Worm (Caenorhabditis elegans) whole organism, L3 larva: Measurements from ENCODE around the gene R01H2.7.

Source experiments
- fos-1 ChIP-seq: fragments of 150-350 bp; optimal IDR thresholded peaks from 2 replicates; lab custom pipeline; 2014; ENCODE audit warnings: missing biosample characterization, missing genetic modification characterization
- jun-1 ChIP-seq: fragments of 150-350 bp; optimal IDR thresholded peaks from 2 replicates; lab custom pipeline; 2014; ENCODE audit warnings: missing biosample characterization, missing genetic modification reagents, missing genetic modification characterization
- mdl-1 ChIP-seq: fragments of 150-350 bp; optimal IDR thresholded peaks from 2 replicates; lab custom pipeline; 2014; ENCODE audit warnings: missing biosample characterization, missing genetic modification characterization
- nhr-237 ChIP-seq: fragments of 150-350 bp; optimal IDR thresholded peaks from 2 replicates; lab custom pipeline; 2014; ENCODE audit warnings: missing biosample characterization, missing genetic modification characterization
- nhr-67 ChIP-seq: fragments of 150-350 bp; optimal IDR thresholded peaks from 2 replicates; lab custom pipeline; 2014; ENCODE audit warnings: missing biosample characterization, missing genetic modification characterization
- nhr-76 ChIP-seq: fragments of 150-350 bp; sonication (generic microtip); optimal IDR thresholded peaks from 5 replicates; lab custom pipeline; 2014; ENCODE audit warnings: missing biosample characterization, missing genetic modification characterization
- snpc-4 ChIP-seq: fragments of 150-350 bp; optimal IDR thresholded peaks from 2 replicates; lab custom pipeline; 2014; ENCODE audit warnings: missing biosample characterization, missing genetic modification characterization
- unc-39 ChIP-seq: sonication (generic microtip); optimal IDR thresholded peaks from 4 replicates; lab custom pipeline; 2017; ENCODE audit warnings: missing biosample characterization, missing genetic modification characterization
- unc-62 ChIP-seq: fragments of 150-350 bp; sonication (generic microtip); optimal IDR thresholded peaks from 4 replicates; lab custom pipeline; 2014; ENCODE audit warnings: missing biosample characterization, missing genetic modification reagents, missing genetic modification characterization

ce11 chrIII:7087691-7088323 lies 42.3 kb upstream of the R01H2.7 start, which contains the start of gene fubl-2:
- TF ChIP-seq fos-1 (tag; lab: Kevin White, UChicago) (no peak), nhr-67 (no peak), unc-39 (tag; lab: Kevin White, UChicago) (no peak), mdl-1 (tag; lab: Kevin White, UChicago) (no peak), jun-1 (tag; lab: Kevin White, UChicago) (no peak), nhr-76 (tag; lab: Kevin White, UChicago) (no peak), unc-62 (GFP tag; lab: Kevin White, UChicago) (no peak), nhr-237 (tag; lab: Kevin White, UChicago) (no peak), snpc-4 (tag; lab: Kevin White, UChicago) (peak; percentile 58)
